ENCODE assay signal across 3 fruit fly cellular contexts in genomic region chr3L:18816719-18817118, dm6.
TF ChIP-seq lines count a peak whose summit lies in the region.

No protein-coding gene starts in this region.

- TF ChIP-seq CTCF in whole organism, embryonic (GFP tag; optimal IDR thresholded peaks at IDR 0.05; lab: Kevin White, UChicago): no peak

TF ChIP-seq in whole organism, adult, 20 proteins besides CTCF, POLR2A, EP300 and RAD21:
- TF ChIP-seq kay (GFP tag; lab: Kevin White, UChicago; ENCODE audit: borderline replicate concordance) (peak; percentile 63), tj (GFP tag; optimal IDR thresholded peaks at IDR 0.05; lab: Kevin White, UChicago) (no peak), ovo (GFP tag; optimal IDR thresholded peaks at IDR 0.05; lab: Kevin White, UChicago) (no peak), CG7045 (GFP tag; optimal IDR thresholded peaks at IDR 0.05; lab: Kevin White, UChicago) (no peak), pad (GFP tag; optimal IDR thresholded peaks at IDR 0.05; lab: Kevin White, UChicago) (no peak)

TF ChIP-seq in whole organism, embryonic, 481 proteins besides CTCF, POLR2A, EP300 and RAD21:
- TF ChIP-seq da (GFP tag; optimal IDR thresholded peaks at IDR 0.05; lab: Kevin White, UChicago) (no peak), ttk (GFP tag; IDR thresholded peaks at IDR 0.05; lab: Robert Waterston, UW) (no peak), CG32767 (GFP tag; IDR thresholded peaks at IDR 0.05; lab: Robert Waterston, UW) (no peak), CG6854 (GFP tag; optimal IDR thresholded peaks at IDR 0.05; lab: Kevin White, UChicago) (no peak), CG4328 (GFP tag; optimal IDR thresholded peaks at IDR 0.05; lab: Kevin White, UChicago) (no peak), Med (GFP tag; lab: Kevin White, UChicago) (peak; percentile 66), slbo (GFP tag; IDR thresholded peaks at IDR 0.05; lab: Robert Waterston, UW) (no peak), Vsx1 (GFP tag; optimal IDR thresholded peaks at IDR 0.05; lab: Kevin White, UChicago) (no peak)

TF ChIP-seq in whole organism, wandering third instar larva, 38 proteins besides CTCF, POLR2A, EP300 and RAD21:
- TF ChIP-seq tai (GFP tag; optimal IDR thresholded peaks at IDR 0.05; lab: Kevin White, UChicago) (peak; percentile 6), HLH106 (tag; optimal IDR thresholded peaks at IDR 0.05; lab: Kevin White, UChicago) (no peak)
